Worm (Caenorhabditis elegans) whole organism, midembryonic: ENCODE results near the gene F46F5.5.
"Not testable (repeated sequence)": the region's sequence is repeated elsewhere in the genome, so short reads cannot be mapped to it uniquely, and the experiment has no call there.

Experiments used
- T22C8.4 ChIP-seq: fragments of 200-800 bp; sonication (Bioruptor generic); IDR thresholded peaks from 2 replicates; pipeline ENCODE4 v1.3.6; 2022; ENCODE audit warnings: missing genetic modification characterization, missing compliant biosample characterization
- cog-1 ChIP-seq: sonication (generic microtip); optimal IDR thresholded peaks from 2 replicates; lab custom pipeline; 2016; ENCODE audit warnings: missing genetic modification characterization, missing compliant biosample characterization
- flt-1 ChIP-seq: fragments of 200-800 bp; sonication (Bioruptor generic); IDR thresholded peaks from 2 replicates; pipeline ENCODE4 v1.3.6; 2022; ENCODE audit warnings: missing genetic modification characterization, missing compliant biosample characterization
- klf-2 ChIP-seq: fragments of 200-800 bp; sonication (Bioruptor generic); conservative IDR thresholded peaks from 2 replicates; pipeline ENCODE4 v1.3.6; 2022; ENCODE audit warnings: missing genetic modification reagents, missing genetic modification characterization, missing compliant biosample characterization
- med-1 ChIP-seq: sonication (generic microtip); optimal IDR thresholded peaks from 2 replicates; lab custom pipeline; 2017; ENCODE audit warnings: missing genetic modification characterization, mild to moderate bottlenecking, missing compliant biosample characterization, antibody characterized with exemption, missing genetic modification reagents; ENCODE audit not compliant: insufficient read depth
- ref-1 ChIP-seq: fragments of 200-800 bp; sonication (Bioruptor generic); conservative IDR thresholded peaks from 2 replicates; pipeline ENCODE4 v1.3.6; 2022; ENCODE audit warnings: missing genetic modification reagents, missing genetic modification characterization, missing compliant biosample characterization
- tab-1 ChIP-seq: fragments of 200-800 bp; sonication (Bioruptor generic); IDR thresholded peaks from 2 replicates; pipeline ENCODE4 v1.3.6; 2022; ENCODE audit warnings: missing genetic modification characterization, missing compliant biosample characterization
- ztf-23 ChIP-seq: fragments of 200-800 bp; sonication (Bioruptor generic); IDR thresholded peaks from 2 replicates; pipeline ENCODE4 v1.3.6; 2022; ENCODE audit warnings: missing genetic modification reagents, missing genetic modification characterization, missing compliant biosample characterization
- ztf-29 ChIP-seq: fragments of 200-800 bp; sonication (Bioruptor generic); IDR thresholded peaks from 2 replicates; pipeline ENCODE4 v1.3.6; 2022; ENCODE audit warnings: missing genetic modification reagents, missing genetic modification characterization, missing compliant biosample characterization

F46F5.5 gene

DNA sequence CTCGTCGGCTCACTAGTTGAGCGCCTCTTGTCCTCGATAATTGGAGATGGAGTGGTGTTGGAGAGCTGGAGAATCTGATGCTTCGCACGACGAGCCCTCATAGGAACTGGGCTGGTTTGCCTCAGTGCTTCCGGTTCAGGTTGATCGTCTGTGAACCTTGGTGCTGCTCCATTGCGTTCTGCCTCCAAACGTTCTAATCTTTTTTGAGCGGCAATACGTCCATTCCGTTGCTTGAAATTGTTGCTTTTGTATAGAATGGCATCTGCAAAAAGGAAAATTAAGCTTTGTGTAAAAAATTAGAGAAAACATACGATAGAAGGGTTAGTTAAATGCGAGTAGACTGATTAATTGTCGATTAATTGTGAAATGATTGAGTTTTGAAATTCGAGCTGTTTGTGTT is at the start of gene F46F5.5:
Gene F46F5.5 (minus strand): TSS at position 101 of the 400 bp plus-strand sequence.
- TF ChIP-seq ztf-23 (no peak), klf-2 (GFP tag; lab: Robert Waterston, UW) (no peak), med-1 (GFP tag; lab: Kevin White, UChicago) (no peak), ref-1 (GFP tag; lab: Robert Waterston, UW) (no peak), tab-1 (GFP tag; lab: Robert Waterston, UW) (no peak), T22C8.4 (GFP tag; lab: Robert Waterston, UW) (no peak), ztf-29 (GFP tag; lab: Robert Waterston, UW) (no peak), cog-1 (no peak), flt-1 (GFP tag; lab: Robert Waterston, UW) (no peak)

DNA sequence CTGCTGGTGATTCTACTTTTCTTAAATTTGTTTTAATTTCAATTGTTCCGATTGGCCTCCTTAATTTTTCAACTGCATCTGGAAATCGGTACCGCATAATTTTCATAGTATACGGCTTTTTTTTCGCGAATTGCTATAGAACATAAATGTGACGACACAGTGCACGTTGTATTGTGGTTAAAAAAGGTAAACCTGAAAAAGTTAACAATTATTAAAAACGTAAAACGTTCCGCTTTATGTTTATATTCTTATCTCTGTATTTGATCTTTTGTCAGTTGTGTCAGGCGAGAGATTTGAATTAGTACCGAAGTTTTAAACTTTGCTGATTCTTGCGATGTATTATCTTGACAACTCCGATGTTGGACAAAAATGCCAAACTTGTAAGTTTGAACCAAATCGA is 48.7 kb upstream of the F46F5.5 start, which contains the start of gene Y46B2A.4:
Gene Y46B2A.4 (plus strand): TSS at position 301 of the 400 bp plus-strand sequence.
- TF ChIP-seq ztf-29 (GFP tag; lab: Robert Waterston, UW) (no peak), cog-1 (no peak), klf-2 (GFP tag; lab: Robert Waterston, UW) (no peak), ztf-23 (no peak), T22C8.4 (GFP tag; lab: Robert Waterston, UW) (no peak), flt-1 (GFP tag; lab: Robert Waterston, UW) (no peak), ref-1 (GFP tag; lab: Robert Waterston, UW) (no peak), tab-1 (GFP tag; lab: Robert Waterston, UW) (no peak), med-1 (GFP tag; lab: Kevin White, UChicago) (no peak)

DNA sequence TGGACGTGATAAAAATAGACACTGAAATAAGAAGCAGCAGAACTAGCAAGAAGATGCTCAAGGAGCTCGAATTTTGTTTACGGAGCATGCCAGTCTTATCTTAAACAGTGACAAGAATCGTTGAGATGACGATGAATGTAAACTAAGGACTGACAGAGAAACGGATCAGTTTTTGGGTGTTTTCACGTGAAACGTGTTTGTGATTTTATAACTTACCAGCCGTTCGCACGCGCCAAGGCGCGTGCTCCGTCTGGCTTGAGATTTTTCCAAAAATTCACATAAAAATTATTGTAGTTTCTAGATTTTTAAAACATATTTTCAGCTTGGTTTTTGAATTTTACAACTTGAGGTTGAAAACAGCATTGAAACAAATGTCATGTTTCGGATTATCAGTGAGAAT is 37.8 kb upstream of the F46F5.5 start, which contains the start of gene F28A10.5:
Gene F28A10.5 (minus strand): TSS at position 101 of the 400 bp plus-strand sequence.
- not testable (repeated sequence) for TF ChIP-seq med-1 (GFP tag; lab: Kevin White, UChicago); T22C8.4 (GFP tag; lab: Robert Waterston, UW); cog-1

DNA sequence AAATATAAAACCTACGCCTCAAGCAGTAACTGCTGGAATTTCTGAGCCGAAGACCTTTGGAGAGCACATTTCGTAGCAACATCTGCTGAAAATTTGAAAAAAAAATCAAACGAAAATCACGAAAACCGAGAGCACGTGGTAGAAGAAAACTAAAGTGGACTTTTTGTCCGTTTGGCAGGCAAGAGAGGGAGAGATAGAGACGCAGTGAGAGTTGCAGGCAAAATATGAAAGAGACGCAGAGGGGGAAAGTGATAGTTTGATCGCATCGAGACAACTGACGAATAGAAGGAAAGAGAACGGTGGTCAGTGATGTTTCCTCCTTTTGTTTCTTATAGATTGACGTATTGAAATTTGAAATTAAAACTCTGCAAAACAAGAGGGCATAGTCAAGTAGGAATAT is 35.7 kb upstream of the F46F5.5 start, which contains the start of the genes acdh-9 and F28A10.13:
Gene acdh-9 (minus strand): TSS at position 85 of the 400 bp plus-strand sequence.
Gene F28A10.13 (plus strand): TSS at position 294 of the 400 bp plus-strand sequence.
- TF ChIP-seq flt-1 (GFP tag; lab: Robert Waterston, UW) (no peak), klf-2 (GFP tag; lab: Robert Waterston, UW) (no peak), T22C8.4 (GFP tag; lab: Robert Waterston, UW) (no peak), ztf-23 (no peak), cog-1 (no peak), med-1 (GFP tag; lab: Kevin White, UChicago) (no peak)

DNA sequence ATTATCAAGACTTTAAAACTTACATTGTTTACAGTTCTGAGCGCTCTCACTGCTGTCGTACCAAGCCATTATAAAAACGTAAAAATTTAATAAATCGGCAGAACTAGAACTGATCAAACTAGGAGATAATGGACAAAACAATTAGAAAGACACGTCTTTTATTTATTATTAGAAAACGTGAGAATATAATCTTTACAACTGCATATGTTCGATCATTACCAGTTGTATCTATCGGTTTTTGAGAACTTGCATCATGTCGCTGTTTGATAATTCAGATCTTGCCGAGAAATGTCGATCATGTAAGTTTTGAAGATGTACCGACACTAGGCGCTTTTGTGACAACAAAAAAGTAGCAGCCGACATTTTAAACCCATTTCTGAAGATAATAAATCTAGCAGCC is 32.8 kb upstream of the F46F5.5 start, which contains the start of gene F28A10.7:
Gene F28A10.7 (minus strand): TSS at position 101 of the 400 bp plus-strand sequence.
- TF ChIP-seq ztf-23 (no peak), ztf-29 (GFP tag; lab: Robert Waterston, UW) (no peak), med-1 (GFP tag; lab: Kevin White, UChicago) (no peak), flt-1 (GFP tag; lab: Robert Waterston, UW) (no peak), cog-1 (no peak), ref-1 (GFP tag; lab: Robert Waterston, UW) (no peak), T22C8.4 (GFP tag; lab: Robert Waterston, UW) (no peak), tab-1 (GFP tag; lab: Robert Waterston, UW) (no peak), klf-2 (GFP tag; lab: Robert Waterston, UW) (no peak)

DNA sequence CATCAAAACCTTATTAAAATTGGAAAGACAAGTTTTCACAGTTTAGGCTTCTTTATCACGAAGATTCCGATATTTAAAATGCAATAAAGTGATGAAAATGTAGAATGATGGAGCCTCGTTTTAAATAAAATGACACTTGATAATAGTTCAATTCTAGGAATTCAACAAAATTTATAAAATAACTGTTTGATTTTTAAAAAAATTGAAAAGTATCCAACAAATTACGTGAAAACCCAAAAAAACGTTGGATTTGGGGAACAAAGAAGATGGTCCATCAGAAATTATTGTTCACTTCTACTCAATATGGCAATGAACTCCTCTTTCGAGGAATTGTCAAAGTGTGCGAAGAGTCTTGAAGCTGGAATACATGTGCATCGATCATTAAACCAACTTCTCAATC is 31.2 kb upstream of the F46F5.5 start, which contains the start of gene F28A10.4:
Gene F28A10.4 (plus strand): TSS at position 301 of the 400 bp plus-strand sequence.
- TF ChIP-seq flt-1 (GFP tag; lab: Robert Waterston, UW): no peak
- no peak for TF ChIP-seq cog-1
- TF ChIP-seq T22C8.4 (GFP tag; lab: Robert Waterston, UW): no peak
- TF ChIP-seq med-1 (GFP tag; lab: Kevin White, UChicago): no peak
- no peak for TF ChIP-seq klf-2 (GFP tag; lab: Robert Waterston, UW)
- TF ChIP-seq ztf-23: no peak
- TF ChIP-seq ref-1 (GFP tag; lab: Robert Waterston, UW): no peak
- no peak for TF ChIP-seq tab-1 (GFP tag; lab: Robert Waterston, UW)

DNA sequence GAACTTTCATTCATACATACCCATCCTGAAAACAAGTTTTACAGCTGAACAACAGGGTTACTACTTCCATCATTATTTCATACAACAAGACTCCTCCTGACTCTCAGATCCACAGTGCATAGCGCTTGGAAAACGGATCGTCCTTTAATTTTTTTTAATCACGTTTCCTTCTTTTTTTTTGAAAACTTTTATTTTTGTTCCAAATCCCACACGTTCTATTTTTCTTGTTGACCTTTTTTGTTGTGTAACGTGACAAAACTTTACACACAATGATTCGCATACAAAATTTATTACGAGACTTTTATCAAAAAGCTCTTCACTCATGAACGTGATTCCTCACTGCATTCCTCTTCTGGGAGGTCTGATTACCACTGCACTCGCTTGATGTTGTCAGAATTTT is 27.3 kb upstream of the F46F5.5 start, which contains the start of gene clc-33:
Gene clc-33 (plus strand): TSS at position 301 of the 400 bp plus-strand sequence.
- TF ChIP-seq ztf-23 (no peak), ztf-29 (GFP tag; lab: Robert Waterston, UW) (no peak), T22C8.4 (GFP tag; lab: Robert Waterston, UW) (no peak), flt-1 (GFP tag; lab: Robert Waterston, UW) (no peak), cog-1 (no peak), klf-2 (GFP tag; lab: Robert Waterston, UW) (no peak), med-1 (GFP tag; lab: Kevin White, UChicago) (no peak), tab-1 (GFP tag; lab: Robert Waterston, UW) (no peak), ref-1 (GFP tag; lab: Robert Waterston, UW) (no peak)

DNA sequence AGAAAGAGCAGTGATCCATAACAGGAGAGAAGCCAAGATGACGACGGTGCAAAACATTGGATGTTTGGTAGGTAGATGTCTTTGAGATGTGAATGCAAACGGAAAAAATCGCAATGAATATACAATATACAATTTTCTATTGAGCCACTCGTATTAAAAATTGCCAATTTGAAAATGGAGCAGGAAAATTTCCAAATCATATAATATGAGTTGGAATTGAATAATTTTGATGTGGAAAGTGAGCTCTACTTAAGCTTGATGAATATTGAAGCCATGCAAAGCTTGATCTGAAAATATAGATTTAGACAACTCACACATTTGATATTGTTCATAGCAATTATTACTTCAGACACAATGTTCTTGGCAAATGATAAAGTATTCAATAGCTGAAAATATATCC is 25.6 kb upstream of the F46F5.5 start, which contains the start of gene F28A10.8:
Gene F28A10.8 (minus strand): TSS at position 101 of the 400 bp plus-strand sequence.
- TF ChIP-seq cog-1 (no peak), ztf-29 (GFP tag; lab: Robert Waterston, UW) (no peak), med-1 (GFP tag; lab: Kevin White, UChicago) (no peak), tab-1 (GFP tag; lab: Robert Waterston, UW) (no peak), flt-1 (GFP tag; lab: Robert Waterston, UW) (no peak), ref-1 (GFP tag; lab: Robert Waterston, UW) (no peak), ztf-23 (no peak), klf-2 (GFP tag; lab: Robert Waterston, UW) (no peak), T22C8.4 (GFP tag; lab: Robert Waterston, UW) (no peak)

DNA sequence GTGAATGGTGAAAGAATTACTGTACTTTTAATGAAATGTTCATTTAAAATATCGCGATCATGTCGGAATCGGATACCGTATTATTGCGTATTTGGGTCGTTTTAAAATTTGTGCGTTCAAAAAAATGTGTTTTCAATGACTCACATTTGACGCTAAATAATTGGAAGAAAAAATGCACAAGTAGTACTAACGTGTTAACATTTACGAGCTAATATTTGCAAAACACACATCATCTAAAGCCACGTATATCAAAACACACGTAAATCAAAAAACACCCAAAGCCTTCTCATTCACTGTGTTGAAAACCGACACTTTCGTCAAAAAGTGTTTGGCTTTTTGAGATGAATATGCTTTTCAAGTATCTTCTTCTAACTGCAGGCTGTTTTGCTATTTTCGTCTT is 12.7 kb upstream of the F46F5.5 start, which contains the start of gene F28A10.1:
Gene F28A10.1 (plus strand): TSS at position 301 of the 400 bp plus-strand sequence.
- TF ChIP-seq ztf-23 (no peak), ztf-29 (GFP tag; lab: Robert Waterston, UW) (no peak), T22C8.4 (GFP tag; lab: Robert Waterston, UW) (no peak), ref-1 (GFP tag; lab: Robert Waterston, UW) (no peak), klf-2 (GFP tag; lab: Robert Waterston, UW) (no peak), cog-1 (no peak)
